Fruit fly (Drosophila melanogaster) whole organism, wandering third instar larva: ENCODE data around the gene bor.

Experiments
- Abd-B ChIP-seq: fragments of >200 bp; optimal IDR thresholded peaks from 2 replicates; lab custom pipeline; 2017; ENCODE audit warnings: missing biosample characterization, missing genetic modification characterization
- CG9705 ChIP-seq: fragments of 200-800 bp; sonication (Bioruptor generic); optimal IDR thresholded peaks from 2 replicates; lab custom pipeline; 2018; ENCODE audit warnings: missing biosample characterization, mild to moderate bottlenecking, missing genetic modification characterization
- Dif ChIP-seq: fragments of 200-275, 200-300 bp; sonication (Bioruptor generic); optimal IDR thresholded peaks from 2 replicates; lab custom pipeline; 2018; ENCODE audit warnings: missing biosample characterization, missing genetic modification characterization; ENCODE audit not compliant: partially characterized antibody
- Mio ChIP-seq: sonication (Bioruptor generic); optimal IDR thresholded peaks from 2 replicates; lab custom pipeline; 2016; ENCODE audit warnings: missing biosample characterization, missing genetic modification characterization
- Myc ChIP-seq: fragments of >200 bp; optimal IDR thresholded peaks from 2 replicates; lab custom pipeline; 2017
- N ChIP-seq: fragments of >200 bp; optimal IDR thresholded peaks from 2 replicates; lab custom pipeline; 2018; ENCODE audit warnings: missing biosample characterization, missing external identifiers, missing genetic modification characterization
- OdsH ChIP-seq: fragments of 200-800 bp; sonication (Bioruptor generic); optimal IDR thresholded peaks from 2 replicates; lab custom pipeline; 2016; ENCODE audit warnings: missing biosample characterization, mild to moderate bottlenecking, missing genetic modification characterization
- ey ChIP-seq: fragments of 200-800 bp; sonication (Bioruptor generic); optimal IDR thresholded peaks from 2 replicates; lab custom pipeline; 2016; ENCODE audit warnings: missing biosample characterization, missing genetic modification characterization
- lola ChIP-seq: fragments of >200 bp; optimal IDR thresholded peaks from 2 replicates; lab custom pipeline; 2017; ENCODE audit warnings: missing biosample characterization, missing genetic modification characterization
- pan ChIP-seq: fragments of >200 bp; optimal IDR thresholded peaks from 2 replicates; lab custom pipeline; 2017
- psq ChIP-seq: fragments of 200-800 bp; sonication (Bioruptor generic); optimal IDR thresholded peaks from 3 replicates; lab custom pipeline; 2017; ENCODE audit warnings: missing biosample characterization, mild to moderate bottlenecking, missing genetic modification characterization, moderate library complexity
- sage ChIP-seq: fragments of 200-800 bp; sonication (Bioruptor generic); optimal IDR thresholded peaks from 2 replicates; lab custom pipeline; 2016; ENCODE audit warnings: missing biosample characterization, mild to moderate bottlenecking, missing genetic modification characterization

dm6 chr3R:16234298-16234697, 29.6 kb downstream of the bor start:
- TF ChIP-seq pan (lab: Kevin White, UChicago) (no peak), N (GFP tag; lab: Kevin White, UChicago) (no peak), OdsH (GFP tag; lab: Kevin White, UChicago) (no peak), psq (GFP tag; lab: Kevin White, UChicago) (peak; percentile 40), Mio (no peak), Abd-B (GFP tag; lab: Kevin White, UChicago) (no peak), Dif (GFP tag; lab: Kevin White, UChicago) (peak; percentile 51), ey (GFP tag; lab: Kevin White, UChicago) (no peak), lola (GFP tag; lab: Kevin White, UChicago) (no peak), CG9705 (GFP tag; lab: Kevin White, UChicago) (no peak), Myc (lab: Kevin White, UChicago) (no peak), sage (GFP tag; lab: Kevin White, UChicago) (no peak)
